Worm (Caenorhabditis elegans) whole organism, young adult: Measurements from ENCODE around the gene fmo-3.

ENCODE experiments used
- B0336.3 ChIP-seq: fragments of 200-800 bp; sonication (Bioruptor generic); IDR thresholded peaks from 2 replicates; pipeline ENCODE4 v1.3.6; 2022; ENCODE audit warnings: missing genetic modification characterization, missing compliant biosample characterization
- F39B2.1 ChIP-seq: fragments of 200-800 bp; sonication (Bioruptor generic); IDR thresholded peaks from 2 replicates; pipeline ENCODE4 v1.3.6; 2022; ENCODE audit warnings: missing genetic modification reagents, missing genetic modification characterization, missing compliant biosample characterization
- F49E8.2 ChIP-seq: sonication (generic microtip); optimal IDR thresholded peaks from 3 replicates; lab custom pipeline; 2017; ENCODE audit warnings: missing genetic modification characterization, mild to moderate bottlenecking, missing compliant biosample characterization, antibody characterized with exemption, moderate library complexity; ENCODE audit not compliant: insufficient read depth
- K12H6.12 ChIP-seq: fragments of 200-800 bp; sonication (Bioruptor generic); optimal IDR thresholded peaks from 2 replicates; lab custom pipeline; 2018; ENCODE audit warnings: mild to moderate bottlenecking, missing genetic modification characterization, missing compliant biosample characterization
- T07F8.4 ChIP-seq: sonication (generic microtip); optimal IDR thresholded peaks from 2 replicates; lab custom pipeline; 2016; ENCODE audit warnings: mild to moderate bottlenecking, missing genetic modification characterization, moderate library complexity, missing compliant biosample characterization
- T26A5.8 ChIP-seq: sonication (generic microtip); optimal IDR thresholded peaks from 2 replicates; lab custom pipeline; 2016; ENCODE audit warnings: missing genetic modification characterization, missing compliant biosample characterization
- Y53G8AR.9 ChIP-seq: fragments of 200-800 bp; sonication (Bioruptor generic); conservative IDR thresholded peaks from 2 replicates; pipeline ENCODE4 v1.3.6; 2022; ENCODE audit warnings: missing genetic modification reagents, missing genetic modification characterization, missing compliant biosample characterization
- Y56A3A.18 ChIP-seq: fragments of 200-800 bp; sonication (Bioruptor generic); IDR thresholded peaks from 2 replicates; pipeline ENCODE4 v1.3.6; 2022; ENCODE audit warnings: missing genetic modification reagents, missing genetic modification characterization, missing compliant biosample characterization
- Y95B8A.8 ChIP-seq: fragments of 200-800 bp; sonication (Bioruptor generic); IDR thresholded peaks from 2 replicates; pipeline ENCODE4 v1.3.6; 2022; ENCODE audit warnings: missing genetic modification reagents, missing genetic modification characterization, missing compliant biosample characterization
- aptf-2 ChIP-seq: fragments of 200-800 bp; sonication (Bioruptor generic); conservative IDR thresholded peaks from 2 replicates; pipeline ENCODE4 v1.3.6; 2022; ENCODE audit warnings: missing genetic modification reagents, missing genetic modification characterization, missing compliant biosample characterization
- aptf-3 ChIP-seq: fragments of 200-800 bp; sonication (Bioruptor generic); IDR thresholded peaks from 2 replicates; pipeline ENCODE4 v1.3.6; 2022; ENCODE audit warnings: missing genetic modification characterization, missing compliant biosample characterization
- atf-7 ChIP-seq: sonication (generic microtip); optimal IDR thresholded peaks from 2 replicates; lab custom pipeline; 2017; ENCODE audit warnings: mild to moderate bottlenecking, missing genetic modification characterization, missing compliant biosample characterization
- attf-5 ChIP-seq: fragments of 200-800 bp; sonication (Bioruptor generic); optimal IDR thresholded peaks from 2 replicates; lab custom pipeline; 2018; ENCODE audit warnings: mild to moderate bottlenecking, missing genetic modification characterization, missing compliant biosample characterization
- cebp-1 ChIP-seq, 2 experiments: fragments of 200-800 bp in 1 of 2; sonication (Bioruptor generic) in 1 of 2; sonication (generic microtip) in 1 of 2; IDR thresholded peaks in 1 of 2; optimal IDR thresholded peaks in 1 of 2; 2 replicates each; pipeline versions ENCODE4 v1.3.6 to Lab custom; 2017 to 2022; ENCODE audit warnings: missing compliant biosample characterization in 2 of 2, missing genetic modification characterization in 2 of 2, mild to moderate bottlenecking in 1 of 2, missing genetic modification reagents in 1 of 2, moderate library complexity in 1 of 2
- cebp-2 ChIP-seq: fragments of 200-800 bp; sonication (Bioruptor generic); IDR thresholded peaks from 2 replicates; pipeline ENCODE4 v1.3.6; 2022; ENCODE audit warnings: missing genetic modification characterization, missing compliant biosample characterization
- ceh-100 ChIP-seq: fragments of 200-800 bp; sonication (Bioruptor generic); IDR thresholded peaks from 2 replicates; pipeline ENCODE4 v1.3.6; 2022; ENCODE audit warnings: missing genetic modification reagents, missing genetic modification characterization, missing compliant biosample characterization
- ceh-40 ChIP-seq: fragments of 200-800 bp; sonication (Bioruptor generic); IDR thresholded peaks from 2 replicates; pipeline ENCODE4 v1.3.6; 2022; ENCODE audit warnings: missing genetic modification characterization, missing compliant biosample characterization
- ceh-79 ChIP-seq: sonication (generic microtip); optimal IDR thresholded peaks from 2 replicates; lab custom pipeline; 2017; ENCODE audit warnings: mild to moderate bottlenecking, missing genetic modification characterization, missing compliant biosample characterization
- die-1 ChIP-seq: sonication (generic microtip); optimal IDR thresholded peaks from 2 replicates; lab custom pipeline; 2016; ENCODE audit warnings: missing genotype, mild to moderate bottlenecking, missing genetic modification characterization, missing compliant biosample characterization
- egl-44 ChIP-seq: fragments of 200-800 bp; sonication (Bioruptor generic); IDR thresholded peaks from 2 replicates; pipeline ENCODE4 v1.3.6; 2022; ENCODE audit warnings: missing genetic modification reagents, missing genetic modification characterization, missing compliant biosample characterization
- egrh-3 ChIP-seq: fragments of 200-800 bp; sonication (Bioruptor generic); IDR thresholded peaks from 2 replicates; pipeline ENCODE4 v1.3.6; 2022; ENCODE audit warnings: missing genetic modification reagents, missing genetic modification characterization, missing compliant biosample characterization
- ets-4 ChIP-seq: fragments of 200-800 bp; sonication (Bioruptor generic); optimal IDR thresholded peaks from 2 replicates; lab custom pipeline; 2018; ENCODE audit warnings: mild to moderate bottlenecking, missing genetic modification characterization, missing compliant biosample characterization
- hlh-12 ChIP-seq: sonication (generic microtip); optimal IDR thresholded peaks from 2 replicates; lab custom pipeline; 2016; ENCODE audit warnings: missing genetic modification characterization, missing compliant biosample characterization
- hlh-26 ChIP-seq: fragments of 200-800 bp; sonication (Bioruptor generic); conservative IDR thresholded peaks from 2 replicates; pipeline ENCODE4 v1.3.6; 2022; ENCODE audit warnings: missing genetic modification reagents, missing genetic modification characterization, missing compliant biosample characterization
- hmg-1.2 ChIP-seq: fragments of 200-800 bp; sonication (Bioruptor generic); IDR thresholded peaks from 2 replicates; pipeline ENCODE4 v1.3.6; 2022; ENCODE audit warnings: missing genetic modification reagents, missing genetic modification characterization, missing compliant biosample characterization
- hmg-20 ChIP-seq: fragments of 200-800 bp; sonication (Bioruptor generic); IDR thresholded peaks from 2 replicates; pipeline ENCODE4 v1.3.6; 2022; ENCODE audit warnings: missing genetic modification reagents, missing genetic modification characterization, missing compliant biosample characterization
- lin-35 ChIP-seq, 3 experiments: fragments of 150-350 bp in 2 of 3; sonication (generic microtip) in 1 of 3; optimal IDR thresholded peaks; 2 replicates each; lab custom pipeline; 2014 to 2018; ENCODE audit warnings: missing biosample characterization in 3 of 3, missing genetic modification characterization in 3 of 3, missing genetic modification reagents in 3 of 3
- lin-40 ChIP-seq: sonication (generic microtip); optimal IDR thresholded peaks from 2 replicates; lab custom pipeline; 2016; ENCODE audit warnings: missing genetic modification characterization, mild to moderate bottlenecking, missing compliant biosample characterization, missing genotype, missing genetic modification reagents
- mcd-1 ChIP-seq: fragments of 200-800 bp; sonication (Bioruptor generic); IDR thresholded peaks from 2 replicates; pipeline ENCODE4 v1.3.6; 2022; ENCODE audit warnings: missing genetic modification reagents, missing genetic modification characterization, missing compliant biosample characterization
- nfya-2 ChIP-seq: fragments of 200-800 bp; sonication (Bioruptor generic); IDR thresholded peaks from 2 replicates; pipeline ENCODE4 v1.3.6; 2022; ENCODE audit warnings: missing genetic modification reagents, missing genetic modification characterization, missing compliant biosample characterization
- nfyb-1 ChIP-seq: fragments of 200-800 bp; sonication (Bioruptor generic); IDR thresholded peaks from 2 replicates; pipeline ENCODE4 v1.3.6; 2022; ENCODE audit warnings: missing genetic modification reagents, missing genetic modification characterization, missing compliant biosample characterization
- nhr-179 ChIP-seq: sonication (generic microtip); optimal IDR thresholded peaks from 2 replicates; lab custom pipeline; 2016; ENCODE audit warnings: mild to moderate bottlenecking, missing genetic modification characterization, missing compliant biosample characterization
- nhr-27 ChIP-seq: fragments of 200-800 bp; sonication (Bioruptor generic); optimal IDR thresholded peaks from 2 replicates; lab custom pipeline; 2018; ENCODE audit warnings: mild to moderate bottlenecking, missing genetic modification characterization, moderate library complexity, missing compliant biosample characterization
- pbrm-1 ChIP-seq: fragments of 200-800 bp; sonication (Bioruptor generic); IDR thresholded peaks from 2 replicates; pipeline ENCODE4 v1.3.6; 2022; ENCODE audit warnings: missing genetic modification reagents, missing genetic modification characterization, missing compliant biosample characterization
- pha-4 ChIP-seq: fragments of 150-350 bp; sonication (generic microtip); optimal IDR thresholded peaks from 2 replicates; lab custom pipeline; 2014; ENCODE audit warnings: missing biosample characterization, missing genetic modification reagents, missing genetic modification characterization
- rec-8 ChIP-seq, 2 experiments: sonication (generic microtip); optimal IDR thresholded peaks; 2 replicates each; lab custom pipeline; 2016; ENCODE audit warnings: mild to moderate bottlenecking in 2 of 2, missing genetic modification characterization in 2 of 2, missing genetic modification reagents in 2 of 2, missing genotype in 2 of 2, missing biosample characterization in 1 of 2, missing compliant biosample characterization in 1 of 2, moderate library complexity in 1 of 2
- sptf-2 ChIP-seq: fragments of 200-800 bp; sonication (Bioruptor generic); optimal IDR thresholded peaks from 2 replicates; lab custom pipeline; 2018; ENCODE audit warnings: mild to moderate bottlenecking, missing genetic modification characterization, missing compliant biosample characterization
- unc-130 ChIP-seq: sonication (generic microtip); optimal IDR thresholded peaks from 2 replicates; lab custom pipeline; 2016; ENCODE audit warnings: missing genetic modification reagents, missing genetic modification characterization, missing compliant biosample characterization
- zfh-2 ChIP-seq: fragments of 200-800 bp; sonication (Bioruptor generic); conservative IDR thresholded peaks from 2 replicates; pipeline ENCODE4 v1.3.6; 2022; ENCODE audit warnings: missing genetic modification reagents, missing genetic modification characterization, missing compliant biosample characterization
- ztf-22 ChIP-seq: fragments of 200-800 bp; sonication (Bioruptor generic); optimal IDR thresholded peaks from 2 replicates; lab custom pipeline; 2018; ENCODE audit warnings: mild to moderate bottlenecking, missing genetic modification characterization, moderate library complexity, missing compliant biosample characterization

The fmo-3 gene

DNA sequence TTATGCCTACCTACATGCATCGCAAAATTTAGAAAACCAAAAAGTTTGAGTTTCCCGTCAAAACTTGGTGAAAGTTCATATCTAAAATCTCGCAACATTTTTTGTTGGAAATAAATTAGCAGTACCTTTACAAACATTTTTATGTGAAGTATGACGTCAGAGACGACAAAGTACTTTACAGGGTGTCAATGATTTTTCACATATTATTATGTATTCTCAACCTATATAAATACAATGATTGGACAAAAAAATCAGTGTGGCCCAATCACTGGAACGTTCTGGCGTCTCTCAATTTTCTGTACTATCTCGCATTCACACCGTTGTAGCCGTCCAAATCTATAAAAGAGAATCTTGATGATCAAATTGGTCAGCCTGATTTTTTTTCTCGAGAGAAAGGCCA, at the start of gene fmo-3, which contains the start of gene Y39A1A.18:
Gene fmo-3 (plus strand): TSS at position 388 of the 400 bp plus-strand sequence.
Gene Y39A1A.18 (minus strand): TSS at position 192 of the 400 bp plus-strand sequence.
- TF ChIP-seq egl-44 (GFP tag; lab: Robert Waterston, UW) (no peak), rec-8 (tag; optimal IDR thresholded peaks at IDR 0.05; lab: Kevin White, UChicago) (no peak), hmg-1.2 (peak; percentile 69), Y53G8AR.9 (GFP tag; lab: Robert Waterston, UW) (no peak), Y95B8A.8 (GFP tag; lab: Robert Waterston, UW) (no peak), Y56A3A.18 (no peak)

DNA sequence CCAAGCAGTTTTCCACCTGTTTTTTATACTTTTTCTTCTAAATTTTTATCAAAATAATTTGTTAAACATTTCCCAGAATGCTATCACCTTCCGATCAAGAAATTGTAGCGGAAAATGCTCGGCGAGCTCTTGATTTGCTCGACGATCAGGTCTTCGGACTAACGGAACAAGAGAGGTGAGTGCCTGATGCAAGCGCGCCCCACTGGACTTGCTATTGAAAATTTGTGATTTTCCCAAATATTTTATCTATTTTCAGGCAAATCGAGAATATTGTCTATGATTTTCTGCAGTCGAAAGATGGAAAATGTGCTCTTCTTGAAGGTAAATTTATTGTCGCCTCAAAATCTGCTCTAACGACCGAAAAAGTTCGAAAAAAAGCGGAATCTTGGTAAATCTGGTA, 48.4 kb upstream of the fmo-3 start, which contains the start of gene orc-4:
Gene orc-4 (plus strand): TSS at position 77 of the 400 bp plus-strand sequence.
- TF ChIP-seq F49E8.2 (tag; lab: Kevin White, UChicago): peak; percentile 11
- peak; percentile 75 for TF ChIP-seq mcd-1
- TF ChIP-seq Y95B8A.8 (GFP tag; lab: Robert Waterston, UW): 0 out of 2 replicates have a peak, but pooled peaks have one; percentile 33
- no peak for TF ChIP-seq cebp-2 (GFP tag; lab: Robert Waterston, UW)
- TF ChIP-seq, all 124 proteins: peak for 3

DNA sequence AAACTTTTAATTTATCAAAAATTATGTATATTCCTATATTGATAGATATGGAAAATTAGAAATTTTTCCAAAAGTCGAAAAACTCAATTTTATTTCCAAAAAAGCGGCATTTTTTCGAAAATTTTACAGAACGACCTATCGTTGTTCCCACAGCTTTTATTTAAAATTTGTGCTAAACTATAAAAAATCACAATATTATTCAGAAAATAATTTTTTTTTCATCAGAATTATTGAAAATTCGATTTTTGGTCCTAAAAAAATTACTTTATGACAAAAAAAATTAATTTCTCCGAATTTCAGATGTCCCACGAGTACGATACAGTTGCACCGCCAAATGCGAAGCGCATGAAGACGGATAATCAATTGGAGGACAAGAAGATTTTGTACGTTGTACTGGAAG, 45.3 kb upstream of the fmo-3 start, which contains the start of gene emg-1:
Gene emg-1 (plus strand): TSS at position 301 of the 400 bp plus-strand sequence.
- TF ChIP-seq die-1 (tag; lab: Kevin White, UChicago) (no peak), nhr-27 (tag; lab: Kevin White, UChicago) (no peak), ceh-100 (GFP tag; lab: Robert Waterston, UW) (no peak), hmg-20 (no peak), T26A5.8 (tag; lab: Kevin White, UChicago) (no peak), ceh-40 (GFP tag; lab: Robert Waterston, UW) (no peak)
- TF ChIP-seq, all 124 proteins: peak for 0

DNA sequence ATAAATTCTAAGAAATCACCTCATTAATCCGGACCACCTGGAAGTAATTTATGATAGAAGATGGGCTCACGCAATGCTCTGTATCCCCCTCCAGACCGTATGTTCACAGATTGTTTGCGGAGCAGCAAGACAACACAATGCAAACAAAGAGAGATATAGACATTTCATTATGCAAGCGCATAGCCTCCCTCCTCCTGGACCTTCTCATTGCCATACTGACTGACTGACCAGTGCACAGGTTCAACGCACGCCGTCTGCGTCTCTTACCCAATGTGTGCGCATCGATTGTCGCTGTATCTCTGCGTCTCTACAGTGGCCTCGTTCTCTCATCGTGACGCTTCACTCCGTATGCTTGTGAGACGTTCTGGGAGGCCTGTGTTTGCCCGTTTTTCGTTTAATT, 42.8 kb upstream of the fmo-3 start:
- no peak for TF ChIP-seq Y95B8A.8 (GFP tag; lab: Robert Waterston, UW)
- no peak for TF ChIP-seq atf-7 (tag; lab: Kevin White, UChicago)
- no peak for TF ChIP-seq T07F8.4
- TF ChIP-seq ztf-22 (GFP tag; lab: Kevin White, UChicago): no peak
- TF ChIP-seq aptf-2 (GFP tag; lab: Robert Waterston, UW): no peak
- no peak for TF ChIP-seq hlh-26 (GFP tag; lab: Robert Waterston, UW)
- TF ChIP-seq attf-5 (GFP tag; lab: Kevin White, UChicago): peak; percentile 18
- no peak for TF ChIP-seq egrh-3 (GFP tag; lab: Robert Waterston, UW)
- peak; percentile 99 for TF ChIP-seq hmg-1.2
- no peak for TF ChIP-seq pbrm-1 (GFP tag; lab: Robert Waterston, UW)
- no peak for TF ChIP-seq nfya-2
- TF ChIP-seq mcd-1: peak; percentile 45; the same call in 1 of the 2 replicates
- no peak for TF ChIP-seq hlh-12
- TF ChIP-seq K12H6.12 (tag; lab: Kevin White, UChicago): peak; percentile 9
- TF ChIP-seq sptf-2 (GFP tag; lab: Kevin White, UChicago): no peak
- TF ChIP-seq cebp-1 (GFP tag; IDR thresholded peaks at IDR 0.05; lab: Robert Waterston, UW): no peak
- peak; percentile 40 for TF ChIP-seq cebp-1 (tag; optimal IDR thresholded peaks at IDR 0.05; lab: Kevin White, UChicago)
- peak; percentile 26 for TF ChIP-seq lin-40 (tag; lab: Kevin White, UChicago)
- TF ChIP-seq aptf-3 (GFP tag; lab: Robert Waterston, UW): no peak
- no peak for TF ChIP-seq nhr-179 (tag; lab: Kevin White, UChicago)
- 0 out of 2 replicates have a peak, but pooled peaks have one; percentile 23 for TF ChIP-seq egl-44 (GFP tag; lab: Robert Waterston, UW)
- TF ChIP-seq lin-35 (GFP tag; optimal IDR thresholded peaks at IDR 0.05; lab: Kevin White, UChicago): no peak
- no peak for TF ChIP-seq ets-4
- TF ChIP-seq nfyb-1 (GFP tag; lab: Robert Waterston, UW): peak; percentile 52; the same call in 1 of the 2 replicates
- TF ChIP-seq unc-130 (GFP tag; lab: Kevin White, UChicago): no peak
- TF ChIP-seq zfh-2: no peak
- no peak for TF ChIP-seq B0336.3
- TF ChIP-seq pha-4 (tag; lab: Kevin White, UChicago): no peak
- peak; percentile 12 for TF ChIP-seq ceh-79 (tag; lab: Kevin White, UChicago)
- TF ChIP-seq F39B2.1 (GFP tag; lab: Robert Waterston, UW): no peak
